Worm (Caenorhabditis elegans) whole organism, L4 larva: Measurements from ENCODE around the gene K09A9.6.

Experiments
- F37D6.2 ChIP-seq: sonication (generic microtip); optimal IDR thresholded peaks from 2 replicates; lab custom pipeline; 2016; ENCODE audit warnings: mild to moderate bottlenecking, missing genetic modification characterization, missing compliant biosample characterization
- F44E2.7 ChIP-seq: fragments of 200-800 bp; sonication (Bioruptor generic); IDR thresholded peaks from 2 replicates; pipeline ENCODE4 v2.1.2; 2022; ENCODE audit warnings: missing genetic modification characterization, missing compliant biosample characterization
- R02D3.7 ChIP-seq: fragments of 150-350 bp; sonication (generic microtip); optimal IDR thresholded peaks from 3 replicates; lab custom pipeline; 2014; ENCODE audit warnings: missing biosample characterization, missing genetic modification characterization
- Y75B8A.6 ChIP-seq: fragments of 200-800 bp; sonication (Bioruptor generic); IDR thresholded peaks from 2 replicates; pipeline ENCODE4 v1.3.6; 2022; ENCODE audit warnings: missing genetic modification reagents, missing genetic modification characterization, missing compliant biosample characterization
- aha-1 ChIP-seq: fragments of 150-350 bp; peaks from one replicate; lab custom pipeline; 2014; ENCODE audit warnings: missing biosample characterization, missing genetic modification characterization
- ceh-28 ChIP-seq: fragments of 150-350 bp; optimal IDR thresholded peaks from 2 replicates; lab custom pipeline; 2014; ENCODE audit warnings: missing biosample characterization, missing genetic modification reagents, missing genetic modification characterization
- ceh-32 ChIP-seq: sonication (generic microtip); optimal IDR thresholded peaks from 2 replicates; lab custom pipeline; 2016; ENCODE audit warnings: mild to moderate bottlenecking, missing genetic modification characterization, missing compliant biosample characterization; ENCODE audit not compliant: poor library complexity
- ceh-82 ChIP-seq: sonication (generic microtip); optimal IDR thresholded peaks from 2 replicates; lab custom pipeline; 2017; ENCODE audit warnings: missing biosample characterization, missing genetic modification characterization
- ctbp-1 ChIP-seq: fragments of 200-800 bp; sonication (Bioruptor generic); IDR thresholded peaks from 2 replicates; pipeline ENCODE4 v1.3.6; 2022; ENCODE audit warnings: missing genetic modification reagents, missing genetic modification characterization, missing compliant biosample characterization
- daf-12 ChIP-seq: fragments of 150-350 bp; optimal IDR thresholded peaks from 2 replicates; lab custom pipeline; 2014; ENCODE audit warnings: missing biosample characterization, missing genetic modification reagents, missing genetic modification characterization
- daf-19 ChIP-seq: fragments of 200-800 bp; sonication (Bioruptor generic); conservative IDR thresholded peaks from 2 replicates; pipeline ENCODE4 v1.3.6; 2022; ENCODE audit warnings: missing genetic modification characterization, missing compliant biosample characterization
- daf-8 ChIP-seq: fragments of 200-800 bp; sonication (Bioruptor generic); IDR thresholded peaks from 2 replicates; pipeline ENCODE4 v1.3.6; 2022; ENCODE audit warnings: missing genetic modification characterization, missing compliant biosample characterization
- dpl-1 ChIP-seq: fragments of 150-350 bp; optimal IDR thresholded peaks from 2 replicates; lab custom pipeline; 2014; ENCODE audit warnings: missing biosample characterization, missing genetic modification reagents, missing genetic modification characterization
- duxl-1 ChIP-seq: sonication (generic microtip); optimal IDR thresholded peaks from 2 replicates; lab custom pipeline; 2016; ENCODE audit warnings: mild to moderate bottlenecking, missing genetic modification characterization, moderate library complexity, missing compliant biosample characterization; ENCODE audit not compliant: poor library complexity
- egl-27 ChIP-seq: sonication (generic microtip); optimal IDR thresholded peaks from 3 replicates; lab custom pipeline; 2017; ENCODE audit warnings: missing biosample characterization, missing genetic modification reagents, missing genetic modification characterization
- egl-43 ChIP-seq: fragments of 200-800 bp; sonication (Bioruptor generic); IDR thresholded peaks from 2 replicates; pipeline ENCODE4 v1.3.6; 2022; ENCODE audit warnings: missing genetic modification reagents, missing genetic modification characterization, missing compliant biosample characterization
- fkh-10 ChIP-seq: fragments of 150-350 bp; optimal IDR thresholded peaks from 2 replicates; lab custom pipeline; 2014; ENCODE audit warnings: missing biosample characterization, missing genetic modification reagents, missing genetic modification characterization
- gei-8 ChIP-seq: fragments of 200-800 bp; sonication (Bioruptor generic); optimal IDR thresholded peaks from 2 replicates; lab custom pipeline; 2018; ENCODE audit warnings: mild to moderate bottlenecking, missing genetic modification characterization, missing compliant biosample characterization
- hlh-11 ChIP-seq: fragments of 200-800 bp; sonication (Bioruptor generic); optimal IDR thresholded peaks from 2 replicates; lab custom pipeline; 2018; ENCODE audit warnings: mild to moderate bottlenecking, missing genetic modification characterization, missing compliant biosample characterization
- hlh-30 ChIP-seq: sonication (generic microtip); optimal IDR thresholded peaks from 2 replicates; lab custom pipeline; 2017; ENCODE audit warnings: antibody characterized with exemption, mild to moderate bottlenecking, missing genetic modification characterization, missing compliant biosample characterization; ENCODE audit not compliant: insufficient read depth
- jun-1 ChIP-seq: fragments of 150-350 bp; optimal IDR thresholded peaks from 2 replicates; lab custom pipeline; 2014; ENCODE audit warnings: missing biosample characterization, missing genetic modification reagents, missing genetic modification characterization
- lim-7 ChIP-seq: fragments of 200-800 bp; sonication (Bioruptor generic); IDR thresholded peaks from 2 replicates; pipeline ENCODE4 v1.3.6; 2022; ENCODE audit warnings: missing genetic modification characterization, missing compliant biosample characterization
- lin-13 ChIP-seq: fragments of 150-350 bp; optimal IDR thresholded peaks from 2 replicates; lab custom pipeline; 2014; ENCODE audit warnings: missing biosample characterization, missing genetic modification reagents, missing genetic modification characterization
- lin-15B ChIP-seq: fragments of 150-350 bp; sonication (generic microtip); optimal IDR thresholded peaks from 3 replicates; lab custom pipeline; 2014; ENCODE audit warnings: missing biosample characterization, missing genetic modification characterization
- lir-3 ChIP-seq: sonication (generic microtip); optimal IDR thresholded peaks from 2 replicates; lab custom pipeline; 2016; ENCODE audit warnings: mild to moderate bottlenecking, missing genetic modification characterization, missing compliant biosample characterization
- lsy-2 ChIP-seq, 2 experiments: fragments of 150-350 bp in 1 of 2; sonication (generic microtip) in 1 of 2; optimal IDR thresholded peaks; 2 replicates each; lab custom pipeline; 2014 to 2017; ENCODE audit warnings: missing biosample characterization in 2 of 2, missing genetic modification characterization in 2 of 2
- madf-9 ChIP-seq: fragments of 200-800 bp; sonication (Bioruptor generic); conservative IDR thresholded peaks from 2 replicates; pipeline ENCODE4 v1.3.6; 2022; ENCODE audit warnings: missing genetic modification reagents, missing genetic modification characterization, missing compliant biosample characterization
- mdl-1 ChIP-seq, 2 experiments: fragments of 150-350 bp in 1 of 2; sonication (generic microtip) in 1 of 2; optimal IDR thresholded peaks; 2 replicates each; lab custom pipeline; 2014 to 2017; ENCODE audit warnings: missing biosample characterization in 2 of 2, missing genetic modification characterization in 2 of 2
- mep-1 ChIP-seq: fragments of 150-350 bp; sonication (generic microtip); optimal IDR thresholded peaks from 3 replicates; lab custom pipeline; 2014; ENCODE audit warnings: missing biosample characterization, missing genetic modification characterization
- mes-2 ChIP-seq: sonication (generic microtip); optimal IDR thresholded peaks from 2 replicates; lab custom pipeline; 2016; ENCODE audit warnings: missing genotype, mild to moderate bottlenecking, missing genetic modification characterization, missing compliant biosample characterization; ENCODE audit not compliant: poor library complexity, severe bottlenecking
- mxl-2 ChIP-seq: fragments of 200-800 bp; sonication (Bioruptor generic); conservative IDR thresholded peaks from 2 replicates; pipeline ENCODE4 v1.3.6; 2022; ENCODE audit warnings: missing genetic modification reagents, missing genetic modification characterization, missing compliant biosample characterization
- nhr-102 ChIP-seq: sonication (generic microtip); optimal IDR thresholded peaks from 2 replicates; lab custom pipeline; 2016; ENCODE audit warnings: mild to moderate bottlenecking, missing genetic modification characterization, moderate library complexity, missing compliant biosample characterization
- nhr-11 ChIP-seq: fragments of 150-350 bp; optimal IDR thresholded peaks from 2 replicates; lab custom pipeline; 2014; ENCODE audit warnings: missing biosample characterization, missing genetic modification characterization
- nhr-76 ChIP-seq: fragments of 150-350 bp; optimal IDR thresholded peaks from 2 replicates; lab custom pipeline; 2014; ENCODE audit warnings: missing biosample characterization, missing genetic modification characterization
- nhr-77 ChIP-seq: fragments of 150-350 bp; optimal IDR thresholded peaks from 2 replicates; lab custom pipeline; 2014; ENCODE audit warnings: missing biosample characterization, missing genetic modification characterization
- rbr-2 ChIP-seq: sonication (generic microtip); optimal IDR thresholded peaks from 2 replicates; lab custom pipeline; 2016; ENCODE audit warnings: missing genotype, missing genetic modification characterization, missing compliant biosample characterization
- saeg-2 ChIP-seq: fragments of 200-800 bp; sonication (Bioruptor generic); IDR thresholded peaks from 2 replicates; pipeline ENCODE4 v1.3.6; 2022; ENCODE audit warnings: missing genetic modification reagents, missing genetic modification characterization, missing compliant biosample characterization
- sdz-12 ChIP-seq: fragments of 200-800 bp; sonication (Bioruptor generic); optimal IDR thresholded peaks from 2 replicates; lab custom pipeline; 2018; ENCODE audit warnings: mild to moderate bottlenecking, missing genetic modification characterization, missing compliant biosample characterization
- skn-1 ChIP-seq: fragments of 150-350 bp; optimal IDR thresholded peaks from 2 replicates; lab custom pipeline; 2014; ENCODE audit warnings: missing biosample characterization, missing genetic modification characterization
- spr-1 ChIP-seq: sonication (generic microtip); optimal IDR thresholded peaks from 2 replicates; lab custom pipeline; 2016; ENCODE audit warnings: mild to moderate bottlenecking, missing genetic modification characterization, missing compliant biosample characterization
- spr-3 ChIP-seq: fragments of 200-800 bp; sonication (Bioruptor generic); optimal IDR thresholded peaks from 2 replicates; lab custom pipeline; 2018; ENCODE audit warnings: mild to moderate bottlenecking, missing genetic modification characterization, missing compliant biosample characterization
- unc-62 ChIP-seq, 3 experiments: fragments of 150-350 bp in 1 of 3; sonication (generic microtip); optimal IDR thresholded peaks in 2 of 3; peaks in 1 of 3; 1 replicate in 1 of 3; 2 replicates in 2 of 3; lab custom pipeline; 2014 to 2017; ENCODE audit warnings: missing biosample characterization in 3 of 3, missing genetic modification characterization in 3 of 3, missing genetic modification reagents in 3 of 3, missing genotype in 1 of 3
- zag-1 ChIP-seq: fragments of 150-350 bp; optimal IDR thresholded peaks from 2 replicates; lab custom pipeline; 2014; ENCODE audit warnings: missing biosample characterization, missing genetic modification characterization
- zip-11 ChIP-seq: fragments of 200-800 bp; sonication (Bioruptor generic); IDR thresholded peaks from 2 replicates; pipeline ENCODE4 v1.3.6; 2022; ENCODE audit warnings: missing genetic modification characterization, missing compliant biosample characterization
- ztf-11 ChIP-seq: fragments of 150-350 bp; optimal IDR thresholded peaks from 2 replicates; lab custom pipeline; 2014; ENCODE audit warnings: missing biosample characterization, missing genetic modification characterization

K09A9.6 gene

DNA sequence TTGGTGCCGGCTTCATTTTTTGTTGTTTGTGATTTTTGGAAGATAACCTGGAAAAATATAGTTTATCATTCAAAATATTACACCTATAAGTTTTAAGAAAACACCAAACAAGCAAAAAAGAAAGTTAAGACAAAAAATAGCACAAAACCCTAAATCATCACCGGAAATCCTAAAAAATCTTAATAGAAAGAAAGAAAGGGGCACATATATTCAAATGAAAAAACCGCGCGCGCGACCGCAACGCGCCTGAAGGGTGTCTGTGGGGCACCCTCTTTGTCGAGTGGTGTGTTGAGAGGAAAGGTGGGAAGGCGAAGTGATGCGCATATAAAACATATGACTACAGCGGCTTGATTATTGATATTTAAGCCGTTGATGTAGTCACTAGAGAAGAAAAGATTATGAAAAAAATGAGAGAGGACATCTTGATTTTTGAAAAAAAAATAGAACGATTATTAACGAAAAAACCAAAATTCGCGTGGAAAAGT lies 36.7 kb downstream of the K09A9.6 start, which contains the start of gene K09E9.3 (continued):
- TF ChIP-seq hlh-30 (tag; lab: Kevin White, UChicago), result peak; percentile 19
- peak; percentile 1 for TF ChIP-seq nhr-102
- TF ChIP-seq dpl-1 (GFP tag; lab: Kevin White, UChicago), result no peak
- TF ChIP-seq skn-1 (tag; lab: Kevin White, UChicago), result no peak
- no peak for TF ChIP-seq nhr-77 (tag; lab: Kevin White, UChicago)
- TF ChIP-seq saeg-2 (GFP tag; lab: Robert Waterston, UW), result no peak
- no peak for TF ChIP-seq mxl-2 (GFP tag; lab: Robert Waterston, UW)
- no peak for TF ChIP-seq zip-11 (GFP tag; lab: Robert Waterston, UW)
- no peak for TF ChIP-seq daf-12
- TF ChIP-seq duxl-1 (tag; lab: Kevin White, UChicago), result no peak
- no peak for TF ChIP-seq lin-15B (tag; lab: Kevin White, UChicago)
- no peak for TF ChIP-seq ceh-28 (tag; lab: Kevin White, UChicago)
- no peak for TF ChIP-seq R02D3.7 (tag; lab: Kevin White, UChicago)
- no peak for TF ChIP-seq hlh-11 (tag; lab: Kevin White, UChicago)
- TF ChIP-seq lim-7, result no peak
- TF ChIP-seq daf-19 (GFP tag; lab: Robert Waterston, UW), result no peak
- TF ChIP-seq fkh-10 (GFP tag; lab: Kevin White, UChicago), result no peak
- TF ChIP-seq egl-27 (tag; lab: Kevin White, UChicago), result no peak
- peak; percentile 17 for TF ChIP-seq rbr-2
- no peak for TF ChIP-seq mdl-1 (tag; optimal IDR thresholded peaks at IDR 0.05; lab: Kevin White, UChicago)
- no peak for TF ChIP-seq F44E2.7 (GFP tag; lab: Robert Waterston, UW)
- TF ChIP-seq ceh-32 (tag; lab: Kevin White, UChicago), result no peak
- no peak for TF ChIP-seq spr-3 (GFP tag; lab: Kevin White, UChicago)
- TF ChIP-seq spr-1 (tag; lab: Kevin White, UChicago), result no peak
- peak in 1 of 2 experiments; percentile 22 for TF ChIP-seq lsy-2 (tag; optimal IDR thresholded peaks at IDR 0.05; lab: Kevin White, UChicago)
- no peak for TF ChIP-seq gei-8 (GFP tag; lab: Kevin White, UChicago)
- peak; percentile 61 for TF ChIP-seq aha-1
- no peak for TF ChIP-seq nhr-11
- TF ChIP-seq lin-13 (GFP tag; lab: Kevin White, UChicago), result no peak
- no peak for TF ChIP-seq ztf-11 (tag; lab: Kevin White, UChicago)
- TF ChIP-seq sdz-12, result no peak
- TF ChIP-seq zag-1 (tag; lab: Kevin White, UChicago), result no peak
- no peak for TF ChIP-seq F37D6.2 (tag; lab: Kevin White, UChicago)
- no peak for TF ChIP-seq nhr-76 (tag; lab: Kevin White, UChicago)
- TF ChIP-seq jun-1 (tag; lab: Kevin White, UChicago), result no peak
- no peak for TF ChIP-seq daf-8
- TF ChIP-seq mes-2 (tag; lab: Kevin White, UChicago), result peak; percentile 57
- no peak for TF ChIP-seq Y75B8A.6 (GFP tag; lab: Robert Waterston, UW)
- no peak for TF ChIP-seq unc-62 (GFP tag; optimal IDR thresholded peaks at IDR 0.05 in 1 of 2; lab: Kevin White, UChicago)
- no peak for TF ChIP-seq unc-62 (tag; optimal IDR thresholded peaks at IDR 0.05; lab: Kevin White, UChicago)
- TF ChIP-seq mep-1, result peak; percentile 34
- no peak for TF ChIP-seq madf-9 (GFP tag; lab: Robert Waterston, UW)
- no peak for TF ChIP-seq egl-43 (GFP tag; lab: Robert Waterston, UW)
- no peak for TF ChIP-seq ctbp-1 (GFP tag; lab: Robert Waterston, UW)
- no peak for TF ChIP-seq lir-3
- TF ChIP-seq ceh-82 (tag; lab: Kevin White, UChicago), result no peak
